Fruit fly (Drosophila melanogaster) whole organism, embryonic: ENCODE results near the gene CG43136.

Source experiments
- Atf3 ChIP-seq: fragments of 200-800 bp; sonication (Bioruptor generic); optimal IDR thresholded peaks from 3 replicates; lab custom pipeline; 2016; ENCODE audit warnings: missing biosample characterization, missing genetic modification characterization
- Bgb ChIP-seq: fragments of 200-800 bp; sonication (Bioruptor generic); IDR thresholded peaks from 2 replicates; pipeline ENCODE4 v1.3.6; 2022; ENCODE audit warnings: missing biosample characterization, missing genetic modification characterization; ENCODE audit not compliant: partially characterized antibody
- CG11398 ChIP-seq: fragments of 200-800 bp; sonication (Bioruptor generic); optimal IDR thresholded peaks from 2 replicates; lab custom pipeline; 2016; ENCODE audit warnings: missing biosample characterization, missing genetic modification characterization
- CG11695 ChIP-seq: fragments of 200-800 bp; sonication (Bioruptor generic); IDR thresholded peaks from 3 replicates; pipeline ENCODE4 v1.3.6; 2022; ENCODE audit warnings: missing biosample characterization, missing genetic modification characterization
- CG12236 ChIP-seq: fragments of 200-800 bp; sonication (Bioruptor generic); optimal IDR thresholded peaks from 2 replicates; lab custom pipeline; 2016; ENCODE audit warnings: missing biosample characterization, missing genetic modification characterization
- CG14667 ChIP-seq: fragments of 200-800 bp; sonication (Bioruptor generic); IDR thresholded peaks from 2 replicates; pipeline ENCODE4 v1.3.6; 2022; ENCODE audit warnings: missing biosample characterization, missing genetic modification characterization
- CG15269 ChIP-seq: fragments of 200-800 bp; sonication (Bioruptor generic); optimal IDR thresholded peaks from 2 replicates; lab custom pipeline; 2018; ENCODE audit warnings: missing biosample characterization, mild to moderate bottlenecking, missing genetic modification characterization, moderate library complexity
- CG15514 ChIP-seq: fragments of 200-800 bp; sonication (Bioruptor generic); optimal IDR thresholded peaks from 3 replicates; lab custom pipeline; 2017; ENCODE audit warnings: missing biosample characterization, missing genetic modification characterization, mild to moderate bottlenecking, moderate library complexity, missing genetic modification reagents
- CG15601 ChIP-seq: fragments of 200-800 bp; sonication (Bioruptor generic); optimal IDR thresholded peaks from 3 replicates; lab custom pipeline; 2019; ENCODE audit warnings: missing biosample characterization, mild to moderate bottlenecking, missing genetic modification characterization, moderate library complexity
- CG3065 ChIP-seq: fragments of 200-800 bp; sonication (Bioruptor generic); optimal IDR thresholded peaks from 2 replicates; lab custom pipeline; 2016; ENCODE audit warnings: missing biosample characterization, missing genetic modification characterization
- CG31388 ChIP-seq: fragments of 200-800 bp; sonication (Bioruptor generic); optimal IDR thresholded peaks from 2 replicates; lab custom pipeline; 2016; ENCODE audit warnings: missing biosample characterization, missing genetic modification characterization
- CG32772 ChIP-seq: fragments of 200-800 bp; sonication (Bioruptor generic); IDR thresholded peaks from 2 replicates; pipeline ENCODE4 v1.3.6; 2022; ENCODE audit warnings: missing biosample characterization, missing genetic modification characterization
- CG42726 ChIP-seq: fragments of 200-800 bp; sonication (Bioruptor generic); IDR thresholded peaks from 2 replicates; pipeline ENCODE4 v1.3.6; 2022; ENCODE audit warnings: missing biosample characterization, missing genetic modification characterization; ENCODE audit not compliant: partially characterized antibody
- CG6254 ChIP-seq: fragments of 200-800 bp; sonication (Bioruptor generic); optimal IDR thresholded peaks from 3 replicates; lab custom pipeline; 2017; ENCODE audit warnings: mild to moderate bottlenecking, missing biosample characterization, missing genetic modification reagents, missing genetic modification characterization
- CG6689 ChIP-seq: fragments of 200-800 bp; sonication (Bioruptor generic); IDR thresholded peaks from 2 replicates; pipeline ENCODE4 v1.3.6; 2022; ENCODE audit warnings: missing biosample characterization, missing genetic modification characterization
- CG6854 ChIP-seq: fragments of 200-800 bp; sonication (Bioruptor generic); optimal IDR thresholded peaks from 3 replicates; lab custom pipeline; 2017; ENCODE audit warnings: missing biosample characterization, mild to moderate bottlenecking, missing genetic modification characterization
- Camta ChIP-seq: fragments of 200-800 bp; sonication (Bioruptor generic); optimal IDR thresholded peaks from 2 replicates; lab custom pipeline; 2016; ENCODE audit warnings: missing biosample characterization, missing genetic modification characterization
- CoRest ChIP-seq: fragments of 200-800 bp; sonication (Bioruptor generic); optimal IDR thresholded peaks from 3 replicates; lab custom pipeline; 2018; ENCODE audit warnings: missing biosample characterization, mild to moderate bottlenecking, missing genetic modification characterization, moderate library complexity
- E2f1 ChIP-seq: fragments of 200-800 bp; sonication (Bioruptor generic); IDR thresholded peaks from 2 replicates; pipeline ENCODE4 v1.3.6; 2022; ENCODE audit warnings: missing biosample characterization, missing genetic modification characterization
- Ets97D ChIP-seq: fragments of 200-800 bp; sonication (Bioruptor generic); optimal IDR thresholded peaks from 3 replicates; lab custom pipeline; 2016; ENCODE audit warnings: missing biosample characterization, missing genetic modification characterization
- Fer1 ChIP-seq: fragments of 200-800 bp; sonication (Bioruptor generic); optimal IDR thresholded peaks from 2 replicates; lab custom pipeline; 2017; ENCODE audit warnings: missing biosample characterization, mild to moderate bottlenecking, missing genetic modification characterization
- Fer3 ChIP-seq: fragments of 200-800 bp; sonication (Bioruptor generic); optimal IDR thresholded peaks from 2 replicates; lab custom pipeline; 2018; ENCODE audit warnings: missing biosample characterization, mild to moderate bottlenecking, missing genetic modification characterization, moderate library complexity
- H15 ChIP-seq: fragments of 200-800 bp; sonication (Bioruptor generic); IDR thresholded peaks from 3 replicates; pipeline ENCODE4 v1.3.6; 2022; ENCODE audit warnings: missing biosample characterization, missing genetic modification characterization
- Hey ChIP-seq: fragments of 200-800 bp; sonication (Bioruptor generic); optimal IDR thresholded peaks from 3 replicates; lab custom pipeline; 2018; ENCODE audit warnings: missing biosample characterization, mild to moderate bottlenecking, missing genetic modification characterization
- Kr ChIP-seq: fragments of 200-800 bp; sonication (Bioruptor generic); optimal IDR thresholded peaks from 2 replicates; lab custom pipeline; 2017; ENCODE audit warnings: missing biosample characterization, mild to moderate bottlenecking, missing genetic modification characterization
- Lhr ChIP-seq: fragments of 200-800 bp; sonication (Bioruptor generic); optimal IDR thresholded peaks from 3 replicates; lab custom pipeline; 2017; ENCODE audit warnings: mild to moderate bottlenecking, missing biosample characterization, missing genetic modification reagents, missing genetic modification characterization
- Max ChIP-seq: fragments of 200-800 bp; sonication (Bioruptor generic); optimal IDR thresholded peaks from 2 replicates; lab custom pipeline; 2016; ENCODE audit warnings: missing biosample characterization, mild to moderate bottlenecking, missing genetic modification characterization
- Opbp ChIP-seq: fragments of 200-800 bp; sonication (Bioruptor generic); IDR thresholded peaks from 3 replicates; pipeline ENCODE4 v1.3.6; 2022; ENCODE audit warnings: missing biosample characterization, missing genetic modification characterization; ENCODE audit not compliant: partially characterized antibody
- Sox100B ChIP-seq: fragments of 200-800 bp; sonication (Bioruptor generic); optimal IDR thresholded peaks from 3 replicates; lab custom pipeline; 2018; ENCODE audit warnings: missing biosample characterization, mild to moderate bottlenecking, missing genetic modification characterization
- Spps ChIP-seq: fragments of 200-800 bp; sonication (Bioruptor generic); optimal IDR thresholded peaks from 2 replicates; lab custom pipeline; 2018; ENCODE audit warnings: missing biosample characterization, mild to moderate bottlenecking, missing genetic modification characterization
- Usf ChIP-seq: fragments of 200-800 bp; sonication (Bioruptor generic); optimal IDR thresholded peaks from 2 replicates; lab custom pipeline; 2017; ENCODE audit warnings: missing genotype, missing biosample characterization, missing genetic modification characterization
- abd-A ChIP-seq: fragments of 200-800 bp; sonication (Bioruptor generic); optimal IDR thresholded peaks from 3 replicates; lab custom pipeline; 2019; ENCODE audit warnings: missing biosample characterization, mild to moderate bottlenecking, missing genetic modification characterization, moderate library complexity
- az2 ChIP-seq: fragments of 200-800 bp; sonication (Bioruptor generic); optimal IDR thresholded peaks from 3 replicates; lab custom pipeline; 2016; ENCODE audit warnings: missing biosample characterization, missing genetic modification characterization
- crc ChIP-seq: fragments of 200-800 bp; sonication (Bioruptor generic); optimal IDR thresholded peaks from 2 replicates; lab custom pipeline; 2016; ENCODE audit warnings: missing biosample characterization, missing genetic modification characterization
- ewg ChIP-seq: fragments of 200-800 bp; sonication (Bioruptor generic); optimal IDR thresholded peaks from 3 replicates; lab custom pipeline; 2017; ENCODE audit warnings: mild to moderate bottlenecking, missing biosample characterization, missing genetic modification reagents, missing genetic modification characterization
- exex ChIP-seq: fragments of 200-800 bp; sonication (Bioruptor generic); optimal IDR thresholded peaks from 4 replicates; lab custom pipeline; 2018; ENCODE audit warnings: missing biosample characterization, mild to moderate bottlenecking, missing genetic modification characterization, moderate library complexity
- gcm2 ChIP-seq: fragments of 200-800 bp; sonication (Bioruptor generic); optimal IDR thresholded peaks from 2 replicates; lab custom pipeline; 2016; ENCODE audit warnings: missing biosample characterization, missing genetic modification characterization
- grau ChIP-seq: fragments of 200-800 bp; optimal IDR thresholded peaks from 3 replicates; lab custom pipeline; 2019; ENCODE audit warnings: missing biosample characterization, mild to moderate bottlenecking, missing genetic modification characterization, moderate library complexity
- gt ChIP-seq: fragments of 200-800 bp; sonication (Bioruptor generic); IDR thresholded peaks from 2 replicates; pipeline ENCODE4 v1.3.6; 2022; ENCODE audit warnings: missing biosample characterization, missing genetic modification characterization
- inv ChIP-seq: fragments of 200-800 bp; sonication (Bioruptor generic); IDR thresholded peaks from 2 replicates; pipeline ENCODE4 v1.3.6; 2022; ENCODE audit warnings: missing biosample characterization, missing genetic modification characterization; ENCODE audit not compliant: partially characterized antibody
- jing ChIP-seq: fragments of 200-800 bp; sonication (Bioruptor generic); optimal IDR thresholded peaks from 2 replicates; lab custom pipeline; 2018; ENCODE audit warnings: missing biosample characterization, mild to moderate bottlenecking, missing genetic modification characterization
- kni ChIP-seq: fragments of 200-800 bp; sonication (Bioruptor generic); optimal IDR thresholded peaks from 3 replicates; lab custom pipeline; 2017; ENCODE audit warnings: mild to moderate bottlenecking, missing biosample characterization, missing genetic modification reagents, missing genetic modification characterization
- pfk ChIP-seq: fragments of 200-800 bp; sonication (Bioruptor generic); optimal IDR thresholded peaks from 2 replicates; lab custom pipeline; 2018; ENCODE audit warnings: missing biosample characterization, mild to moderate bottlenecking, missing genetic modification characterization, moderate library complexity
- sd ChIP-seq: fragments of 200-800 bp; sonication (Bioruptor generic); optimal IDR thresholded peaks from 3 replicates; lab custom pipeline; 2018; ENCODE audit warnings: missing biosample characterization, mild to moderate bottlenecking, missing genetic modification characterization, moderate library complexity
- tll ChIP-seq, 2 experiments: fragments of 200-800 bp in 1 of 2; fragments of >200 bp in 1 of 2; sonication (Bioruptor generic) in 1 of 2; optimal IDR thresholded peaks; 2 replicates each; lab custom pipeline; 2017 to 2019; ENCODE audit warnings: missing biosample characterization in 2 of 2, missing genetic modification characterization in 2 of 2, mild to moderate bottlenecking in 1 of 2, moderate library complexity in 1 of 2
- twi ChIP-seq: fragments of 200-800 bp; optimal IDR thresholded peaks from 2 replicates; lab custom pipeline; 2019; ENCODE audit warnings: missing biosample characterization, mild to moderate bottlenecking, missing genetic modification characterization, moderate library complexity
- tx ChIP-seq: fragments of 200-800 bp; sonication (Bioruptor generic); optimal IDR thresholded peaks from 2 replicates; lab custom pipeline; 2016; ENCODE audit warnings: missing biosample characterization, missing genetic modification characterization
- zen2 ChIP-seq: fragments of 200-800 bp; sonication (Bioruptor generic); IDR thresholded peaks from 3 replicates; pipeline ENCODE4 v1.3.6; 2022; ENCODE audit warnings: missing biosample characterization, missing genetic modification characterization; ENCODE audit not compliant: partially characterized antibody

CG43136 gene

DNA sequence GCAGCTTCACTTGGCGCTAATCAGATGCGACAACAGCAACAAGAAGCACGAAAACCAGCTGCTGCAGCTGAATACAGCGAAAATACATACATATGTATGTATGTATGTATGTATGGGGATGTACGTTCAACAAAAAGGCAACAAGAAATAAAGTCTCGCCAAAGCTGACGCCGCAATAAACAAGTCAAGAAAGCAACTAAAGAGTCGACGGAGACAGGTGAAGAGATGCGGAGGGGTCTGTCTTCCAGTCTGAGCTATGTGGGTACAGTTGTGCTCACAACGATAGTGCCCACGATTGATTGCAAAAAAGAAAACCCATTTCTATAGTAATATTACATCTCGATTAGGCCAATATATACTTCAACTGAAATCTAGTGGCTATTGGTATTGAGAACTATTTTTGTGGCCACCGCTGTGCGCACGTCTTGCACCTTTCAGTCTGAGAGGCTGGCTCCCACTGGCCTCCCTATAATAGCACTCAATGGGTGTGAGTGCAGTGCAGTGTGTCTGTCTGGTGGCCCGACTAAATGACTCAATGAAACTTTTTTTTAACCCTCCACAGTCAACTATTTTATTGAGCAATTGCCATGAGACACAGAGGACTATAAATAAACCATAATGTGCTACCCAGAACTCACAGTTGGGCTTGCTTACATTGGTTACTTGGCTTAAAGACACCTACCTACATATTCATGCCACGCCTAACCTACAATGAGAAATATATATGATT is 42.4 kb downstream of the CG43136 start (continued):
- peak; percentile 74 for TF ChIP-seq gcm2 (GFP tag; lab: Kevin White, UChicago)
- TF ChIP-seq Fer1 (GFP tag; lab: Kevin White, UChicago): peak; percentile 84
- peak; percentile 79 for TF ChIP-seq grau (tag; lab: Kevin White, UChicago)
- peak; percentile 75 for TF ChIP-seq CG6854 (GFP tag; lab: Kevin White, UChicago)
- TF ChIP-seq CG14667 (GFP tag; lab: Robert Waterston, UW): peak; percentile 85
- TF ChIP-seq CG11695 (GFP tag; lab: Robert Waterston, UW): peak; percentile 90
- peak; percentile 92 for TF ChIP-seq CG6254 (GFP tag; lab: Kevin White, UChicago)
- peak; percentile 87 for TF ChIP-seq CG11398 (GFP tag; lab: Kevin White, UChicago)
- TF ChIP-seq jing: peak; percentile 88
- peak; percentile 67 for TF ChIP-seq sd
- TF ChIP-seq CG15269: peak; percentile 86
- peak; percentile 83 for TF ChIP-seq Sox100B (GFP tag; lab: Kevin White, UChicago)
- TF ChIP-seq tx (GFP tag; lab: Kevin White, UChicago): peak; percentile 78
- TF ChIP-seq az2 (GFP tag; lab: Kevin White, UChicago): peak; percentile 92
- no peak for TF ChIP-seq CG42726 (GFP tag; lab: Robert Waterston, UW)
- peak; percentile 49 for TF ChIP-seq CG3065
- TF ChIP-seq CG6689 (GFP tag; lab: Robert Waterston, UW): peak; percentile 93
- TF ChIP-seq CG32772: peak; percentile 93
- TF ChIP-seq Max (GFP tag; lab: Kevin White, UChicago): peak; percentile 74
- TF ChIP-seq CG31388: peak; percentile 74
- TF ChIP-seq pfk: no peak
- peak; percentile 91 for TF ChIP-seq H15 (GFP tag; lab: Robert Waterston, UW)
- TF ChIP-seq CG15514: peak; percentile 57
- peak; percentile 86 for TF ChIP-seq CG15601 (tag; lab: Kevin White, UChicago)
- TF ChIP-seq Ets97D (GFP tag; lab: Kevin White, UChicago): peak; percentile 65
- no peak for TF ChIP-seq exex (tag; lab: Kevin White, UChicago)
- TF ChIP-seq kni (GFP tag; lab: Kevin White, UChicago): peak; percentile 17
- peak; percentile 80 for TF ChIP-seq Fer3 (tag; lab: Kevin White, UChicago)
- TF ChIP-seq ewg (GFP tag; lab: Kevin White, UChicago): peak; percentile 88
- TF ChIP-seq zen2 (GFP tag; lab: Robert Waterston, UW): no peak
- TF ChIP-seq Hey: peak; percentile 14
- peak; percentile 87 for TF ChIP-seq Camta (GFP tag; lab: Kevin White, UChicago)
- TF ChIP-seq CoRest (tag; lab: Kevin White, UChicago): peak; percentile 81
- TF ChIP-seq Usf (GFP tag; lab: Kevin White, UChicago): peak; percentile 70
- no peak for TF ChIP-seq Opbp (GFP tag; lab: Robert Waterston, UW)
- no peak for TF ChIP-seq Kr (GFP tag; lab: Kevin White, UChicago)
- peak; percentile 67 for TF ChIP-seq twi (tag; lab: Kevin White, UChicago)
- no peak for TF ChIP-seq inv (GFP tag; lab: Robert Waterston, UW)
- TF ChIP-seq E2f1 (GFP tag; lab: Robert Waterston, UW): peak; percentile 90
- peak; percentile 83 for TF ChIP-seq Atf3
- TF ChIP-seq gt (GFP tag; lab: Robert Waterston, UW): peak; percentile 91
- TF ChIP-seq Lhr (GFP tag; lab: Kevin White, UChicago): peak; percentile 80
- TF ChIP-seq abd-A (tag; lab: Kevin White, UChicago): no peak
- peak; percentile 66 for TF ChIP-seq Spps (tag; lab: Kevin White, UChicago)
- no peak for TF ChIP-seq tll (GFP tag; optimal IDR thresholded peaks at IDR 0.05; lab: Kevin White, UChicago)
- no peak for TF ChIP-seq Bgb (GFP tag; lab: Robert Waterston, UW)
- peak; percentile 84 for TF ChIP-seq CG12236 (GFP tag; lab: Kevin White, UChicago)
- TF ChIP-seq crc: peak; percentile 78
